Worm (Caenorhabditis elegans): Measurements from ENCODE around the gene pot-2.

ce11 chrII:14567811-14568210 is 43.8 kb downstream of the pot-2 start:
- TF ChIP-seq sea-1 (GFP tag; conservative IDR thresholded peaks at IDR 0.05) (no peak), flt-1 (GFP tag; IDR thresholded peaks at IDR 0.05) (no peak), hmg-4 (GFP tag; optimal IDR thresholded peaks at IDR 0.05) (no peak), ama-1 (optimal IDR thresholded peaks at IDR 0.05) (no peak), tbx-11 (GFP tag; IDR thresholded peaks at IDR 0.05) (no peak), hnd-1 (tag; optimal IDR thresholded peaks at IDR 0.05) (no peak), tra-4 (tag; optimal IDR thresholded peaks at IDR 0.05) (no peak), ets-7 (tag; optimal IDR thresholded peaks at IDR 0.05) (no peak), B0310.2 (tag; optimal IDR thresholded peaks at IDR 0.05) (no peak), aly-1 (tag; optimal IDR thresholded peaks at IDR 0.05) (no peak), hmbx-1 (tag; optimal IDR thresholded peaks at IDR 0.05) (no peak), scrt-1 (GFP tag; IDR thresholded peaks at IDR 0.05) (no peak), pes-1 (GFP tag; IDR thresholded peaks at IDR 0.05) (no peak), ceh-36 (tag; optimal IDR thresholded peaks at IDR 0.05) (no peak)

Data from whole organism, early embryonic.